Worm (Caenorhabditis elegans): ENCODE results near the gene jmjd-1.1.
"Not testable (repeated sequence)": the region's sequence is repeated elsewhere in the genome, so short reads cannot be mapped to it uniquely, and the experiment has no call there.

Gene jmjd-1.1

ce11 chrII:11806256-11806655, at the start of gene jmjd-1.1:
TSS of gene jmjd-1.1 (plus strand) at chrII:11806556.
- no peak for TF ChIP-seq nhr-10 (tag; optimal IDR thresholded peaks at IDR 0.05)
- TF ChIP-seq ztf-11 (tag; optimal IDR thresholded peaks at IDR 0.05) = no peak
- TF ChIP-seq zag-1 (tag; optimal IDR thresholded peaks at IDR 0.05) = no peak
- no peak for TF ChIP-seq lin-11 (tag; optimal IDR thresholded peaks at IDR 0.05)
- no peak for TF ChIP-seq ztf-4 (tag; optimal IDR thresholded peaks at IDR 0.05)
- no peak for TF ChIP-seq lin-39 (tag; optimal IDR thresholded peaks at IDR 0.05)
- no peak for TF ChIP-seq unc-55 (GFP tag; optimal IDR thresholded peaks at IDR 0.05)
- no peak for TF ChIP-seq nhr-12 (tag; optimal IDR thresholded peaks at IDR 0.05)
- TF ChIP-seq dmd-4 (tag; optimal IDR thresholded peaks at IDR 0.05) = no peak
- no peak for TF ChIP-seq sma-3 (GFP tag; optimal IDR thresholded peaks at IDR 0.05)
- no peak for TF ChIP-seq unc-39 (tag; optimal IDR thresholded peaks at IDR 0.05)
- TF ChIP-seq F13H6.1 (tag; optimal IDR thresholded peaks at IDR 0.05) = no peak
- TF ChIP-seq C34F6.9 (tag; optimal IDR thresholded peaks at IDR 0.05) = no peak
- TF ChIP-seq snpc-4 (tag; optimal IDR thresholded peaks at IDR 0.05) = no peak
- TF ChIP-seq lsy-2 (tag; optimal IDR thresholded peaks at IDR 0.05) = no peak
- no peak for TF ChIP-seq blmp-1 (tag; optimal IDR thresholded peaks at IDR 0.05; ENCODE audit: insufficient read depth)
- no peak for TF ChIP-seq egl-27 (tag; optimal IDR thresholded peaks at IDR 0.05)
- TF ChIP-seq aly-2 (tag; optimal IDR thresholded peaks at IDR 0.05) = no peak
- no peak for TF ChIP-seq Y55F3AM.14 (GFP tag; optimal IDR thresholded peaks at IDR 0.05)
- no peak for TF ChIP-seq unc-62 (GFP tag; optimal IDR thresholded peaks at IDR 0.05)

- TF ChIP-seq F13H6.1 (tag; optimal IDR thresholded peaks at IDR 0.05) (peak; percentile 30), sem-4 (tag; optimal IDR thresholded peaks at IDR 0.05) (peak; percentile 63), nhr-6 (tag; optimal IDR thresholded peaks at IDR 0.05) (no peak), mdl-1 (tag; optimal IDR thresholded peaks at IDR 0.05) (no peak), nhr-12 (tag; optimal IDR thresholded peaks at IDR 0.05) (peak; percentile 62), lin-13 (GFP tag; optimal IDR thresholded peaks at IDR 0.05) (peak; percentile 81), ama-1 (optimal IDR thresholded peaks at IDR 0.05) (peak; percentile 99), ceh-16 (tag; optimal IDR thresholded peaks at IDR 0.05) (no peak), ZK546.5 (tag; optimal IDR thresholded peaks at IDR 0.05) (no peak), unc-39 (tag; optimal IDR thresholded peaks at IDR 0.05) (no peak), lin-11 (tag; optimal IDR thresholded peaks at IDR 0.05) (peak; percentile 45), skn-1 (tag; optimal IDR thresholded peaks at IDR 0.05) (peak; percentile 56), ceh-82 (tag; optimal IDR thresholded peaks at IDR 0.05) (no peak), nhr-129 (tag; optimal IDR thresholded peaks at IDR 0.05) (peak; percentile 57), R02D3.7 (tag; optimal IDR thresholded peaks at IDR 0.05) (no peak), lsy-2 (tag; optimal IDR thresholded peaks at IDR 0.05) (peak in 1 of 2 experiments; percentile 89), C34F6.9 (tag; optimal IDR thresholded peaks at IDR 0.05) (peak; percentile 97), crh-2 (tag; optimal IDR thresholded peaks at IDR 0.05) (peak; percentile 90), nhr-10 (tag; optimal IDR thresholded peaks at IDR 0.05) (no peak), gmeb-1 (tag; optimal IDR thresholded peaks at IDR 0.05) (peak; percentile 15), snpc-4 (tag; optimal IDR thresholded peaks at IDR 0.05) (peak; percentile 50), unc-55 (GFP tag; optimal IDR thresholded peaks at IDR 0.05) (peak; percentile 45), ztf-4 (tag; optimal IDR thresholded peaks at IDR 0.05) (peak; percentile 98), ztf-1 (GFP tag; conservative IDR thresholded peaks at IDR 0.05) (0 out of 2 replicates have a peak, but pooled peaks have one; percentile 31), alr-1 (tag; optimal IDR thresholded peaks at IDR 0.05) (no peak)
These were observed 49.7 kb upstream of the jmjd-1.1 start for ce11 chrII:11756684-11757107.

- peak; percentile 26 for TF ChIP-seq mab-5 (tag; optimal IDR thresholded peaks at IDR 0.05)
- TF ChIP-seq nhr-25 (tag; optimal IDR thresholded peaks at IDR 0.05) = peak; percentile 87
- TF ChIP-seq ztf-1 (GFP tag; conservative IDR thresholded peaks at IDR 0.05) = peak; percentile 98
- TF ChIP-seq nhr-129 (tag; optimal IDR thresholded peaks at IDR 0.05) = peak; percentile 68
- peak; percentile 89 for TF ChIP-seq F13H6.1 (tag; optimal IDR thresholded peaks at IDR 0.05)
- peak; percentile 79 for TF ChIP-seq ztf-4 (tag; optimal IDR thresholded peaks at IDR 0.05)
- peak; percentile 46 for TF ChIP-seq snpc-4 (tag; optimal IDR thresholded peaks at IDR 0.05)
- peak; percentile 84 to 88 for TF ChIP-seq lsy-2 (tag; optimal IDR thresholded peaks at IDR 0.05)
- TF ChIP-seq unc-55 (GFP tag; optimal IDR thresholded peaks at IDR 0.05) = peak; percentile 58
- peak; percentile 89 for TF ChIP-seq lin-13 (GFP tag; optimal IDR thresholded peaks at IDR 0.05)
- TF ChIP-seq nhr-6 (tag; optimal IDR thresholded peaks at IDR 0.05) = peak; percentile 70
- TF ChIP-seq ceh-82 (tag; optimal IDR thresholded peaks at IDR 0.05) = peak; percentile 5
- TF ChIP-seq crh-2 (tag; optimal IDR thresholded peaks at IDR 0.05) = peak; percentile 91
- TF ChIP-seq unc-39 (tag; optimal IDR thresholded peaks at IDR 0.05) = peak; percentile 71
- peak; percentile 87 for TF ChIP-seq sma-3 (GFP tag; optimal IDR thresholded peaks at IDR 0.05)
- peak; percentile 54 for TF ChIP-seq ztf-11 (tag; optimal IDR thresholded peaks at IDR 0.05)
- TF ChIP-seq C34F6.9 (tag; optimal IDR thresholded peaks at IDR 0.05) = peak; percentile 85
- peak; percentile 18 for TF ChIP-seq unc-62 (GFP tag; optimal IDR thresholded peaks at IDR 0.05)
- TF ChIP-seq R02D3.7 (tag; optimal IDR thresholded peaks at IDR 0.05) = peak; percentile 21
- TF ChIP-seq nhr-10 (tag; optimal IDR thresholded peaks at IDR 0.05) = peak; percentile 86
- TF ChIP-seq nhr-21 (tag; optimal IDR thresholded peaks at IDR 0.05) = peak; percentile 21
- TF ChIP-seq fos-1 (tag; optimal IDR thresholded peaks at IDR 0.05) = peak; percentile 32
- TF ChIP-seq lin-11 (tag; optimal IDR thresholded peaks at IDR 0.05) = peak; percentile 50
- peak in 1 of 2 experiments; percentile 29 for TF ChIP-seq mdl-1 (tag; optimal IDR thresholded peaks at IDR 0.05)
- TF ChIP-seq sem-4 (tag; optimal IDR thresholded peaks at IDR 0.05) = peak; percentile 79
- TF ChIP-seq sma-9 (GFP tag; optimal IDR thresholded peaks at IDR 0.05) = peak; percentile 84
- TF ChIP-seq sma-9 (tag; optimal IDR thresholded peaks at IDR 0.05) = not testable (repeated sequence)
- TF ChIP-seq gmeb-1 (tag; optimal IDR thresholded peaks at IDR 0.05) = peak; percentile 76
- TF ChIP-seq Y55F3AM.14 (GFP tag; optimal IDR thresholded peaks at IDR 0.05) = peak; percentile 97
- TF ChIP-seq egl-27 (tag; optimal IDR thresholded peaks at IDR 0.05) = peak; percentile 88
These were observed 47.1 kb upstream of the jmjd-1.1 start, which contains the start of the genes F44E5.4 and F44E5.5 for ce11 chrII:11759277-11759676. TSS of gene F44E5.4 (minus strand) at chrII:11759311. TSS of gene F44E5.5 (plus strand) at chrII:11759662.
